Fruit fly (Drosophila melanogaster) whole organism, adult: ENCODE results near the gene aru.

Experiments
- CG1620 ChIP-seq: fragments of 200-800 bp; sonication (Bioruptor generic); optimal IDR thresholded peaks from 2 replicates; lab custom pipeline; 2016; ENCODE audit warnings: missing biosample characterization, missing genetic modification characterization
- CG5204 ChIP-seq: fragments of 200-800 bp; sonication (Bioruptor generic); optimal IDR thresholded peaks from 2 replicates; lab custom pipeline; 2016; ENCODE audit warnings: missing biosample characterization, missing genetic modification characterization
- cnc ChIP-seq, 2 experiments: fragments of >200 bp; optimal IDR thresholded peaks; 2 replicates each; lab custom pipeline; 2017

DNA sequence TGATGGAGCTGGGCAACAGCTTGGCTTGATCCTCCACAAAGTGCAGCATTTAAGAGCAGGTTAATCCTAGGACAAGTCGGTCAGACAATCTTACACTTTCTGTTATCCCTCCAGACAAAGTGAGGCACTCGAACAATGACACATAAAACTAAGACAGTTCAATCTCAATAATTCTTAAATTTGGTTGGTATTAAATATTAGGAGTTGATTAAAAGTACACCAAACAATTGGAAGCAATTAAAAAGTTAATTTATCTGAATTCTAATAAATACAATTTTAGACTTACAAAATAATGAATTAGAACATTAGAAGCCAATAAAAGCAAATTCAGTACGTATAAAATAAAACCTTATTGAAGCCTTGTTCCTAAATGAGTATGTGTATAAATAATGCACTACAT, 50.3 kb downstream of the aru start, which contains the start of gene CG15880:
- TF ChIP-seq CG1620 (GFP tag; lab: Kevin White, UChicago) (no peak), cnc (optimal IDR thresholded peaks at IDR 0.05; lab: Kevin White, UChicago) (no peak), CG5204 (no peak)
